Worm (Caenorhabditis elegans): ENCODE measurements around the gene F22B5.4.

ce11 chrII:8480166-8480565 lies 30.7 kb downstream of the F22B5.4 start, which contains the start of gene lact-4:
- TF ChIP-seq elt-3 (tag; optimal IDR thresholded peaks at IDR 0.05) (no peak), hlh-4 (tag; optimal IDR thresholded peaks at IDR 0.05) (no peak), C04F5.9 (tag; optimal IDR thresholded peaks at IDR 0.05) (no peak), ces-1 (GFP tag; optimal IDR thresholded peaks at IDR 0.05) (no peak), ceh-82 (tag; optimal IDR thresholded peaks at IDR 0.05) (no peak), pax-3 (tag; optimal IDR thresholded peaks at IDR 0.05) (no peak), jun-1 (tag; optimal IDR thresholded peaks at IDR 0.05) (no peak), nhr-77 (tag; optimal IDR thresholded peaks at IDR 0.05) (no peak), nhr-76 (tag; optimal IDR thresholded peaks at IDR 0.05) (no peak), pqm-1 (tag; optimal IDR thresholded peaks at IDR 0.05) (no peak), nhr-90 (tag; optimal IDR thresholded peaks at IDR 0.05; ENCODE audit: poor library complexity) (no peak)

Data from whole organism, L1 larva.